Worm (Caenorhabditis elegans): ENCODE data around the gene Y38F1A.7.

Y38F1A.7 gene

DNA sequence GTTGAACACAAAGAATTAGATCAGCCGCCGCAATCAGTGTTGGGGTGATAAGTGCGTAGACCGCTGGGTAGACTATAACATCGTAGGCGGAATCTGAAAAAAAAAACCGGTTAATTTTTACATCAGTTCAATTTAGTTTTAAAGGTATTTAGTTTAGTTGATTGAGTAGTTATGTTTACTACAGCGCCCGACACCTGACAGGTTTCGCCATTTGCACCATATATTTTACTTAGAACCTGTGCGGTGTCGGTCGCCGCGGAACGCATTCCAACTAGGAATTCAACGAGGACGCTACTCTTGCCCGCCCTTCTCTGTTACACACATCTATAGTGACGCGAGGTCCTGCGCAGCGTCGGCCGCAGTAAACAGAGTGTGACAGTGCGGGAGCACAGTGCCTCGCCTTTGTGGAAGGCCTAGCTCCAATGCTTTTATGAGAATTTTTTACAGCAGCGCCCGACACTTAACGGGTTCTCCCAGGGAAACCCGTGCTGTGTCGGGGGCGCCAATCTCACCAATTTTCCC, 29.1 kb downstream of the Y38F1A.7 start:
- no peak for TF ChIP-seq aly-2 (tag; optimal IDR thresholded peaks at IDR 0.05)
- TF ChIP-seq snpc-4 (tag; optimal IDR thresholded peaks at IDR 0.05), result peak; percentile 16

DNA sequence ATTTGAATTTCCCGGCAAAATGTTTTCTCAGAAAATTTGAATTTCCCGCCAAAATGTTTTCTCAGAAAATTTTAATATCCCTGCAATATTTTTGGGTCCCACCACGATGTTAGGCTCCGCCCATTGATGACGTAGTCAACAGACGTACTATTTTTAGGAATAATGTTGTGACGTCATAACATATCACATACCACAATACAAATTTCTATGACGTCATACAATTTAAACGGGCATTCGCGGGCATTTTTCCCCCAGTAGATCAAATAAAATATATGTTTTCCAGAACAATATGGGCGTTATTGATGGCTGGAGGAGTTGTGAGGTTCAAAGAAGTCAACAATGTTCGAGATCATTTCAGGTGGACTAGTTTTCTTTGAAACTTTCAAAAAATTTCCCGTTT, 31.3 kb downstream of the Y38F1A.7 start:
- TF ChIP-seq aha-1 (tag) (peak; percentile 6), vab-7 (GFP tag; IDR thresholded peaks at IDR 0.05) (no peak)

DNA sequence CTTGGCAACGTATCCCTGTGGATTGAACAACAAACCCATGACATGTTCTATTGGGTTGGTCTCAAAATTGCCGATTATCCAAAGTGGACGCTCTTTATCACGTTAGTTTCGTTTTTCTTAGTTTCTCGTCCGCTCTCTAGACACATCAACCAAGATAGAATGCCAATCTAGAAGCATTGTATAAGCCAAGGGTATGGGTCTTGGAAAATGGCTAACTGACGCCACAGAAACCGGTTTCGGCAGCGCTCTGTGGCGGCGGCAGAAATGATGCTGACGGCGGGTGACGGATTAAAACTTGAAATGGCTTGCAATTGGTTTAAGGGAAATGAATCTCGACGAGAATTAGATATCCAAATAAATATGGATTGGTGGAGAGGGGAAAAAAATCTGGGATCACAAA, 32.0 kb downstream of the Y38F1A.7 start:
- peak; percentile 44 for TF ChIP-seq mxl-3 (GFP tag; optimal IDR thresholded peaks at IDR 0.05)
- no peak for TF ChIP-seq zfp-3 (GFP tag; conservative IDR thresholded peaks at IDR 0.05)
- no peak for TF ChIP-seq F44E2.7 (GFP tag; IDR thresholded peaks at IDR 0.05)
- TF ChIP-seq hlh-11 (tag; optimal IDR thresholded peaks at IDR 0.05), result peak; percentile 45
- no peak for TF ChIP-seq rbr-2 (tag; optimal IDR thresholded peaks at IDR 0.05)

DNA sequence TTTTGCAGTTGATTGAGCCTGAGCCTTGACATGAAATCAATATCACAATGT, 32.2 kb downstream of the Y38F1A.7 start, which contains the start of gene ptr-18:
ptr-18 (plus strand) TSS at position 9 of the 51 bp plus-strand sequence.
- TF ChIP-seq arid-1 (GFP tag; conservative IDR thresholded peaks at IDR 0.05) (no peak), lin-15B (tag; optimal IDR thresholded peaks at IDR 0.05) (no peak), tag-97 (GFP tag; IDR thresholded peaks at IDR 0.05) (no peak), snpc-4 (tag; optimal IDR thresholded peaks at IDR 0.05) (no peak), dmd-8 (GFP tag; IDR thresholded peaks at IDR 0.05) (no peak), dve-1 (tag; optimal IDR thresholded peaks at IDR 0.05; ENCODE audit: insufficient read depth) (no peak), lin-38 (GFP tag; IDR thresholded peaks at IDR 0.05) (no peak)

DNA sequence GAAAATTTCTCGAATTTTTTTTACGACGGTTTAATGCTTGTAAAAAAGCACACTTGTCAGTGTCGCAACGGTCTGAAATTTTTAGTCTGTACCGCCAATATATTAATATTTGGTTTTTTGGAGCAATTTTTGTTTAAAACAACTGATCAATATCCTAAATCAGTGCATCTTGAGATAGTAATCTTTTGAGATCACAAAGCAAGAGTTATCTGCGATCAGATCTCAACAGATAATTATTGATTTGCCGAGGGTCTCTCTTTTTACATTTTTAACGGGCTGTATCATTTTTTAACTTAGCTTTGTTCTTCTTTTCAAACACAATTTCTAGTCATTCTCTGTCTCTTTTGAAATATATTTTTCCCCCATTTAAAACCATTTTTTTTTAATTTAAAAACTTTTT, 32.5 kb downstream of the Y38F1A.7 start:
- TF ChIP-seq F49E8.2 (tag; optimal IDR thresholded peaks at IDR 0.05; ENCODE audit: borderline replicate concordance) (no peak), spr-1 (tag; optimal IDR thresholded peaks at IDR 0.05) (no peak), nhr-48 (tag; optimal IDR thresholded peaks at IDR 0.05) (no peak), nhr-102 (tag; optimal IDR thresholded peaks at IDR 0.05) (no peak), pha-4 (GFP tag; IDR thresholded peaks at IDR 0.05) (no peak), pha-4 (tag; optimal IDR thresholded peaks at IDR 0.05) (no peak), sdz-12 (GFP tag; optimal IDR thresholded peaks at IDR 0.05) (no peak), lin-38 (GFP tag; IDR thresholded peaks at IDR 0.05) (no peak), lir-3 (tag; optimal IDR thresholded peaks at IDR 0.05) (no peak), aha-1 (tag) (no peak), lim-7 (GFP tag; IDR thresholded peaks at IDR 0.05) (no peak), ceh-32 (tag; optimal IDR thresholded peaks at IDR 0.05; ENCODE audit: poor library complexity) (no peak), zag-1 (tag; optimal IDR thresholded peaks at IDR 0.05) (no peak)

DNA sequence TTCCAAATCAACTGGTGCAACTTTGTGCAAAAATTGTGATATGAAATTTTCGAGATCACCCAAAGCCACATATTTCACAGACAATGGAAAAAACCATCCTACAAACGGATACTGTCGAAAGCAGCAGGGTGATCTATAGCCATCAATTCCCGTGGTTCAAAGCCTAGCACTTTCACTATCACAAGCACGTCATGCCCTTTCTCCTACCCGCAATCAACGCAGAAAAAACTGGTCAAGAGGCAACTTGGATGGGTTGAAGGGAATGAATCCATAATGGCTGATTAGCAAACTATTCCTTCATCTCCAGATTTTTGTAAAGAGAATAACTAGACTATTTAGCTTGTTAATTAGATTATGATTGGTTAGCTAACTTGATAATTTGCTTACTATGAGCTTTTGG, 35.9 kb downstream of the Y38F1A.7 start:
- no peak for TF ChIP-seq nhr-6 (tag; optimal IDR thresholded peaks at IDR 0.05)
- TF ChIP-seq gei-8 (GFP tag; optimal IDR thresholded peaks at IDR 0.05), result no peak
- TF ChIP-seq aha-1 (tag), result peak; percentile 86
- no peak for TF ChIP-seq spr-1 (tag; optimal IDR thresholded peaks at IDR 0.05)

DNA sequence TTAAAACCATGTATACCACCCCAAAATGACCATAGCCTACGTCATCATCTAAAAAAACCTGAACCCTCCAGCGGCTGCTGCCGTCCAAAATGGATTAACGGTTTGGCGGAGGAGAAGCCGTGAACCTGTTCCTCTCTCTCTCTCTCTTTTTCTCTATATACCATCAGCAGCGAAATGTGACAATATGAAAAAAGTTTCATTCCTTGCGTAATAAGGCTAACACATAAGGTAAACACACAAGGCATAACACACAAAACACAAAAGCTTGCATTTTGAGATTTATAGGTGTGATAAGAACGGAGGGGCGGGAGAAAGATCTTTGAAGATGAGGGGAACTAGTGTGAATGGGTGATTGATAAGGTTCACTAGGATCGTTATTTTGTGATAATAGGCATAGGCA, 36.3 kb downstream of the Y38F1A.7 start:
- TF ChIP-seq nhr-11 (tag; optimal IDR thresholded peaks at IDR 0.05), result no peak
- peak; percentile 45 for TF ChIP-seq hlh-11 (tag; optimal IDR thresholded peaks at IDR 0.05)
- no peak for TF ChIP-seq ceh-32 (tag; optimal IDR thresholded peaks at IDR 0.05; ENCODE audit: poor library complexity)
- peak; percentile 42 for TF ChIP-seq nhr-48 (tag; optimal IDR thresholded peaks at IDR 0.05)
- no peak for TF ChIP-seq nhr-10 (tag; optimal IDR thresholded peaks at IDR 0.05)
- TF ChIP-seq nhr-76 (tag; optimal IDR thresholded peaks at IDR 0.05), result no peak
- no peak for TF ChIP-seq daf-16 (GFP tag; optimal IDR thresholded peaks at IDR 0.05)
- TF ChIP-seq daf-16 (tag; optimal IDR thresholded peaks at IDR 0.05), result no peak
- no peak for TF ChIP-seq F10B5.3 (tag; optimal IDR thresholded peaks at IDR 0.05)
- no peak for TF ChIP-seq spr-3 (GFP tag; optimal IDR thresholded peaks at IDR 0.05)

Measured in whole organism, L4 larva.